Worm (Caenorhabditis elegans): ENCODE measurements around the gene F47B10.3.

Gene F47B10.3

ce11 chrX:10891890-10892289, at the start of gene F47B10.3:
Gene F47B10.3, plus strand, starts transcription at chrX:10892190.
- TF ChIP-seq sea-2 (GFP tag; optimal IDR thresholded peaks at IDR 0.05) (no peak), mdl-1 (tag; optimal IDR thresholded peaks at IDR 0.05) (no peak), nhr-25 (tag; optimal IDR thresholded peaks at IDR 0.05) (no peak), nhr-11 (tag; optimal IDR thresholded peaks at IDR 0.05) (no peak), elt-2 (tag; optimal IDR thresholded peaks at IDR 0.05) (no peak)

ce11 chrX:10844137-10844536, 47.9 kb upstream of the F47B10.3 start:
- TF ChIP-seq pha-4 (tag; optimal IDR thresholded peaks at IDR 0.05) (no peak), elt-2 (tag; optimal IDR thresholded peaks at IDR 0.05) (peak; percentile 17)

- TF ChIP-seq tbx-2 (tag; optimal IDR thresholded peaks at IDR 0.05) (no peak), nhr-12 (tag; optimal IDR thresholded peaks at IDR 0.05) (no peak), R02D3.7 (tag; optimal IDR thresholded peaks at IDR 0.05) (no peak), pha-4 (tag; optimal IDR thresholded peaks at IDR 0.05) (no peak), mdl-1 (tag; optimal IDR thresholded peaks at IDR 0.05) (no peak), lin-39 (tag; optimal IDR thresholded peaks at IDR 0.05) (no peak), skn-1 (tag; optimal IDR thresholded peaks at IDR 0.05) (no peak), fkh-2 (tag; optimal IDR thresholded peaks at IDR 0.05) (no peak), nhr-11 (tag; optimal IDR thresholded peaks at IDR 0.05) (no peak), nhr-23 (tag; optimal IDR thresholded peaks at IDR 0.05) (no peak), elt-3 (tag; optimal IDR thresholded peaks at IDR 0.05) (no peak), nhr-76 (tag; optimal IDR thresholded peaks at IDR 0.05) (no peak), mml-1 (tag; optimal IDR thresholded peaks at IDR 0.05) (no peak), nhr-67 (tag; optimal IDR thresholded peaks at IDR 0.05) (no peak), elt-1 (tag; optimal IDR thresholded peaks at IDR 0.05) (no peak)
Measured at ce11 chrX:10844602-10845354, 47.2 kb upstream of the F47B10.3 start, which contains the start of gene C05A9.2. Gene C05A9.2, minus strand, starts transcription at chrX:10844674.

- TF ChIP-seq nhr-23 (tag; optimal IDR thresholded peaks at IDR 0.05) = no peak
- no peak for TF ChIP-seq nhr-28 (tag; optimal IDR thresholded peaks at IDR 0.05)
- TF ChIP-seq ztf-11 (tag; optimal IDR thresholded peaks at IDR 0.05) = no peak
- TF ChIP-seq unc-62 (GFP tag; optimal IDR thresholded peaks at IDR 0.05) = no peak
Measured at ce11 chrX:10846898-10847297, 45.1 kb upstream of the F47B10.3 start.

- TF ChIP-seq nfya-1 (tag; optimal IDR thresholded peaks at IDR 0.05; ENCODE audit: insufficient read depth) = no peak
- peak; percentile 28 for TF ChIP-seq elt-2 (tag; optimal IDR thresholded peaks at IDR 0.05)
- no peak for TF ChIP-seq nhr-23 (tag; optimal IDR thresholded peaks at IDR 0.05)
- TF ChIP-seq mml-1 (tag; optimal IDR thresholded peaks at IDR 0.05) = no peak
- TF ChIP-seq jun-1 (tag; optimal IDR thresholded peaks at IDR 0.05) = no peak
Measured at ce11 chrX:10851202-10851601, 40.8 kb upstream of the F47B10.3 start.

ce11 chrX:10851735-10852134, 40.3 kb upstream of the F47B10.3 start:
- TF ChIP-seq nhr-28 (tag; optimal IDR thresholded peaks at IDR 0.05) = no peak
- TF ChIP-seq snpc-4 (tag; optimal IDR thresholded peaks at IDR 0.05) = no peak

ce11 chrX:10853271-10853670, 38.7 kb upstream of the F47B10.3 start:
- TF ChIP-seq egl-5 (tag; optimal IDR thresholded peaks at IDR 0.05) = peak; percentile 69
- TF ChIP-seq lin-39 (tag; optimal IDR thresholded peaks at IDR 0.05) = peak; percentile 48
- peak; percentile 83 for TF ChIP-seq nfya-1 (tag; optimal IDR thresholded peaks at IDR 0.05; ENCODE audit: insufficient read depth)
- no peak for TF ChIP-seq sea-2 (GFP tag; optimal IDR thresholded peaks at IDR 0.05)
- no peak for TF ChIP-seq nhr-43 (tag; optimal IDR thresholded peaks at IDR 0.05; ENCODE audit: poor library complexity, severe bottlenecking)

ce11 chrX:10859211-10859610, 32.8 kb upstream of the F47B10.3 start, which contains the start of gene pgp-5:
Gene pgp-5, minus strand, starts transcription at chrX:10859297.
- TF ChIP-seq egl-27 (tag; optimal IDR thresholded peaks at IDR 0.05) (no peak), unc-62 (GFP tag; optimal IDR thresholded peaks at IDR 0.05) (no peak), ceh-82 (tag; optimal IDR thresholded peaks at IDR 0.05) (no peak), R02D3.7 (tag; optimal IDR thresholded peaks at IDR 0.05) (no peak), ZK546.5 (tag; optimal IDR thresholded peaks at IDR 0.05) (no peak), eor-1 (tag; optimal IDR thresholded peaks at IDR 0.05) (no peak), skn-1 (tag; optimal IDR thresholded peaks at IDR 0.05) (no peak), nhr-76 (tag; optimal IDR thresholded peaks at IDR 0.05) (no peak), nhr-11 (tag; optimal IDR thresholded peaks at IDR 0.05) (no peak)

Data from whole organism, L3 larva.